Worm (Caenorhabditis elegans): Measurements from ENCODE around the gene spi-1.
A peak's percentile ranks its signal among the peaks of the same experiment; 100 is the strongest.

The spi-1 gene

ce11 chrII:7469318-7469717 lies 26.7 kb upstream of the spi-1 start:
- TF ChIP-seq fkh-10 (GFP tag; optimal IDR thresholded peaks at IDR 0.05) (peak; percentile 96), nhr-85 (tag) (no peak), efl-1 (optimal IDR thresholded peaks at IDR 0.05) (no peak), efl-1 (GFP tag; optimal IDR thresholded peaks at IDR 0.05 in 1 of 2) (peak in 1 of 2 experiments; percentile 22), ces-1 (GFP tag; optimal IDR thresholded peaks at IDR 0.05) (peak; percentile 40), hlh-17 (GFP tag; optimal IDR thresholded peaks at IDR 0.05; ENCODE audit: borderline replicate concordance) (no peak), lin-14 (GFP tag; optimal IDR thresholded peaks at IDR 0.05) (peak; percentile 47), lir-3 (tag; optimal IDR thresholded peaks at IDR 0.05; ENCODE audit: poor library complexity) (no peak)

- TF ChIP-seq ceh-63 (GFP tag; optimal IDR thresholded peaks at IDR 0.05), result no peak
- peak in 1 of 2 experiments; percentile 70 for TF ChIP-seq ztf-11 (tag; optimal IDR thresholded peaks at IDR 0.05)
- TF ChIP-seq ceh-82 (tag; optimal IDR thresholded peaks at IDR 0.05), result peak; percentile 46 to 85 (median 68)
- peak; percentile 70 to 84 for TF ChIP-seq lin-35 (GFP tag; optimal IDR thresholded peaks at IDR 0.05)
- peak; percentile 17 for TF ChIP-seq nhr-11 (tag; optimal IDR thresholded peaks at IDR 0.05)
- TF ChIP-seq hlh-17 (GFP tag; optimal IDR thresholded peaks at IDR 0.05; ENCODE audit: borderline replicate concordance), result no peak
- TF ChIP-seq ceh-8 (GFP tag; optimal IDR thresholded peaks at IDR 0.05), result peak; percentile 59
- TF ChIP-seq F16B12.6 (tag; optimal IDR thresholded peaks at IDR 0.05), result peak; percentile 93
- no peak for TF ChIP-seq lin-39 (tag; optimal IDR thresholded peaks at IDR 0.05)
- TF ChIP-seq rnt-1 (tag; optimal IDR thresholded peaks at IDR 0.05), result peak; percentile 83
- TF ChIP-seq snu-23 (GFP tag; optimal IDR thresholded peaks at IDR 0.05), result peak; percentile 89
- peak in 1 of 6 experiments; percentile 45 for TF ChIP-seq elt-3 (tag; optimal IDR thresholded peaks at IDR 0.05)
- TF ChIP-seq grh-1 (GFP tag; IDR thresholded peaks at IDR 0.05), result peak; percentile 90
- peak; percentile 30 for TF ChIP-seq nhr-76 (tag; optimal IDR thresholded peaks at IDR 0.05)
- peak; percentile 42 for TF ChIP-seq snpc-4 (tag; optimal IDR thresholded peaks at IDR 0.05)
- peak; percentile 8 for TF ChIP-seq ztf-4 (tag; optimal IDR thresholded peaks at IDR 0.05)
- no peak for TF ChIP-seq vab-15 (tag; optimal IDR thresholded peaks at IDR 0.05)
- TF ChIP-seq lin-15B (tag; optimal IDR thresholded peaks at IDR 0.05), result peak; percentile 61
- TF ChIP-seq egl-27 (tag; optimal IDR thresholded peaks at IDR 0.05), result no peak
- TF ChIP-seq unc-30 (tag; optimal IDR thresholded peaks at IDR 0.05), result no peak
- no peak for TF ChIP-seq Y116A8C.19 (tag; optimal IDR thresholded peaks at IDR 0.05; ENCODE audit: borderline replicate concordance)
- TF ChIP-seq fkh-10 (GFP tag; optimal IDR thresholded peaks at IDR 0.05), result peak; percentile 58
- TF ChIP-seq nhr-237 (tag; optimal IDR thresholded peaks at IDR 0.05), result no peak
- no peak for TF ChIP-seq nhr-28 (tag; optimal IDR thresholded peaks at IDR 0.05)
- peak in 1 of 2 experiments; percentile 36 for TF ChIP-seq mdl-1 (tag; optimal IDR thresholded peaks at IDR 0.05)
- peak; percentile 87 for TF ChIP-seq lin-14 (GFP tag; optimal IDR thresholded peaks at IDR 0.05)
- TF ChIP-seq tlp-1 (tag; optimal IDR thresholded peaks at IDR 0.05), result no peak
- no peak for TF ChIP-seq ces-1 (GFP tag; optimal IDR thresholded peaks at IDR 0.05)
- TF ChIP-seq elt-2 (tag; optimal IDR thresholded peaks at IDR 0.05), result peak; percentile 57
- TF ChIP-seq tbx-2 (tag; optimal IDR thresholded peaks at IDR 0.05), result peak; percentile 86
- peak; percentile 48 for TF ChIP-seq skn-1 (tag; optimal IDR thresholded peaks at IDR 0.05)
- TF ChIP-seq irx-1 (tag; optimal IDR thresholded peaks at IDR 0.05), result peak; percentile 31
- peak; percentile 80 to 84 for TF ChIP-seq lsy-2 (tag; optimal IDR thresholded peaks at IDR 0.05)
- no peak for TF ChIP-seq hlh-4 (tag; optimal IDR thresholded peaks at IDR 0.05)
- peak; percentile 56 to 71 (median 67) for TF ChIP-seq dpl-1 (GFP tag; optimal IDR thresholded peaks at IDR 0.05)
- no peak for TF ChIP-seq ets-5 (GFP tag; IDR thresholded peaks at IDR 0.05)
- TF ChIP-seq nhr-47 (tag; optimal IDR thresholded peaks at IDR 0.05), result peak; percentile 92
- no peak for TF ChIP-seq pag-3 (tag; optimal IDR thresholded peaks at IDR 0.05; ENCODE audit: borderline replicate concordance, insufficient read depth)
- TF ChIP-seq C04F5.9 (tag; optimal IDR thresholded peaks at IDR 0.05), result peak; percentile 35
- TF ChIP-seq dsc-1 (tag; optimal IDR thresholded peaks at IDR 0.05), result peak; percentile 66
- no peak for TF ChIP-seq aly-2 (tag; optimal IDR thresholded peaks at IDR 0.05)
- peak; percentile 42 for TF ChIP-seq fos-1 (tag; optimal IDR thresholded peaks at IDR 0.05)
- no peak for TF ChIP-seq nhr-84 (tag; optimal IDR thresholded peaks at IDR 0.05)
- peak; percentile 81 for TF ChIP-seq xbp-1 (tag; optimal IDR thresholded peaks at IDR 0.05)
These were observed 17.4 kb upstream of the spi-1 start, which contains the start of the genes aka-1 and ubc-6 for ce11 chrII:7478487-7479234. aka-1 (minus strand) TSS chrII:7478537. ubc-6 (plus strand) TSS chrII:7479187.

Data from whole organism, L1 larva.